Worm (Caenorhabditis elegans): ENCODE results near the gene T24E12.6.

ce11 chrII:3775719-3776118, 14.2 kb upstream of the T24E12.6 start, which contains the start of gene T24E12.3:
- no peak for TF ChIP-seq T22C8.4 (GFP tag; IDR thresholded peaks at IDR 0.05)
- TF ChIP-seq ztf-29 (GFP tag; IDR thresholded peaks at IDR 0.05): no peak
- TF ChIP-seq ztf-23 (GFP tag; IDR thresholded peaks at IDR 0.05): no peak

Data from whole organism, midembryonic.